Worm (Caenorhabditis elegans) whole organism, L3 larva: Measurements from ENCODE around the gene ogt-1.

Experiments used
- ama-1 ChIP-seq: fragments of 150-350 bp; optimal IDR thresholded peaks from 2 replicates; lab custom pipeline; 2018
- fos-1 ChIP-seq: fragments of 150-350 bp; optimal IDR thresholded peaks from 2 replicates; lab custom pipeline; 2014; ENCODE audit warnings: missing biosample characterization, missing genetic modification characterization
- mdl-1 ChIP-seq: fragments of 150-350 bp; optimal IDR thresholded peaks from 2 replicates; lab custom pipeline; 2014; ENCODE audit warnings: missing biosample characterization, missing genetic modification characterization
- nhr-23 ChIP-seq: fragments of 150-350 bp; optimal IDR thresholded peaks from 2 replicates; lab custom pipeline; 2014; ENCODE audit warnings: missing biosample characterization, missing genetic modification reagents, missing genetic modification characterization
- nhr-76 ChIP-seq: fragments of 150-350 bp; sonication (generic microtip); optimal IDR thresholded peaks from 5 replicates; lab custom pipeline; 2014; ENCODE audit warnings: missing biosample characterization, missing genetic modification characterization
- pqm-1 ChIP-seq: fragments of 150-350 bp; optimal IDR thresholded peaks from 2 replicates; lab custom pipeline; 2017; ENCODE audit warnings: missing biosample characterization, missing genetic modification characterization, inconsistent platforms
- tbx-2 ChIP-seq: sonication (generic microtip); optimal IDR thresholded peaks from 2 replicates; lab custom pipeline; 2016; ENCODE audit warnings: mild to moderate bottlenecking, missing genetic modification characterization, missing compliant biosample characterization
- unc-39 ChIP-seq: sonication (generic microtip); optimal IDR thresholded peaks from 4 replicates; lab custom pipeline; 2017; ENCODE audit warnings: missing biosample characterization, missing genetic modification characterization
- zag-1 ChIP-seq: fragments of 150-350 bp; optimal IDR thresholded peaks from 2 replicates; lab custom pipeline; 2014; ENCODE audit warnings: missing biosample characterization, missing genetic modification characterization
- ztf-4 ChIP-seq: fragments of 150-350 bp; optimal IDR thresholded peaks from 2 replicates; lab custom pipeline; 2014; ENCODE audit warnings: missing biosample characterization, missing genetic modification characterization

DNA sequence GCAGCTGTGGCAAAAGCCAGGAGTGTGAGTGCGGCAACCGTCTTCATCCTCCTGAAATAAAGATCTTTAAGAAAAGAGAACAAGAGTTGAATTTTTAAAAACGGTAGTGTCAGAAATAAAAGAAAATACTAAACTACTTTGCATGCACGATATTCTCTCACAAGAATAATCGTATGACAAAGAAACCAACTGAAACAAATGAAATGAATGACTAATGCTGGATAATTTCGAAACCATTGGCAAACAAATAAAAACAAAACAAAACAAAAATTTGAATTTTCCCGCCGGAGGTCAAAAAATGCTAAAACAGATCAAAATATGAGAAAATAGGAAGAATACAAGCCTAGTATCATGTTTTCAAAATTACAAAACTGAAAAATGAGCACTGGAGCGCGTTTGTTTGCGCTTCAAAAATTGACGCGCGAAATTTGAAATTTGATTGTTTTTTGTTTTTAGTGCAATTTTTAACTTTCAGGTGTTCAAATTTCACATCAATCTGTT is 49.6 kb downstream of the ogt-1 start, which contains the start of gene cpg-2:
- no peak for TF ChIP-seq ama-1 (lab: Kevin White, UChicago)
- no peak for TF ChIP-seq zag-1 (tag; lab: Kevin White, UChicago)
- TF ChIP-seq nhr-76 (tag; lab: Kevin White, UChicago), result no peak
- TF ChIP-seq tbx-2 (tag; lab: Kevin White, UChicago), result no peak
- no peak for TF ChIP-seq pqm-1 (tag; lab: Kevin White, UChicago)
- no peak for TF ChIP-seq ztf-4 (tag; lab: Kevin White, UChicago)
- TF ChIP-seq mdl-1 (tag; lab: Kevin White, UChicago), result no peak
- TF ChIP-seq fos-1, result no peak
- no peak for TF ChIP-seq nhr-23
- no peak for TF ChIP-seq unc-39 (tag; lab: Kevin White, UChicago)
